Fruit fly (Drosophila melanogaster) whole organism: ENCODE results near the gene CG12012.

Experiments used
- Dll ChIP-seq: fragments of >200 bp; optimal IDR thresholded peaks from 2 replicates; lab custom pipeline; 2017
- psq ChIP-seq: fragments of >200 bp; optimal IDR thresholded peaks from 2 replicates; lab custom pipeline; 2017
- usp ChIP-seq: fragments of >200 bp; optimal IDR thresholded peaks from 2 replicates; lab custom pipeline; 2017; ENCODE audit warnings: missing biosample characterization, missing genetic modification characterization, mixed read lengths

DNA sequence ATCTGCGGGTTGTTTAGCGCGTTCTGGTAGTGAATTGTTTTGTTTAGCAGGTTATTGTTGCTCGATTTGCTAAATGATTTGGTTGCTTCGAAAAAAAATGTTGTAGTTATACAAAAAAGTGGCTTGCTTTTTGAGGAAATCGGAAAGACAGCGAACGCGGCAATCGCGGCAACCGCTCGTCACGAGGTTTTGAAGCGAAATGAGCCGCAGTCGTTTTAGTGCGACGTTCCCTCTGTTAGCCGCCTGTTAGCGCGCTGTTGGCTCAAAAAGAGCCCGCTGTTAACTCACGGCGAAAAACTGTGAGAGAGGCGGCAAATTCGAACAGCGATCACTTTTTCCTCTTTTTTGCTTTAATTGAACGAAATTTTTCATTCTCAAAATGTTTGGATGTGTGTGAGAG lies 41.2 kb downstream of the CG12012 start:
- TF ChIP-seq Dll (lab: Kevin White, UChicago) (no peak), psq (lab: Kevin White, UChicago) (no peak), usp (no peak)
